Worm (Caenorhabditis elegans): ENCODE measurements around the gene srg-69.

Gene srg-69

ce11 chrII:5326024-5326627 is 29.4 kb upstream of the srg-69 start (continued):
- peak; percentile 66 for TF ChIP-seq mep-1 (tag; optimal IDR thresholded peaks at IDR 0.05)
- TF ChIP-seq ceh-62 (tag; optimal IDR thresholded peaks at IDR 0.05): no peak
- TF ChIP-seq lin-13 (GFP tag; optimal IDR thresholded peaks at IDR 0.05): peak; percentile 18
- no peak for TF ChIP-seq spr-1 (tag; optimal IDR thresholded peaks at IDR 0.05)
- TF ChIP-seq ZK337.2 (GFP tag; IDR thresholded peaks at IDR 0.05): no peak
- peak in 1 of 2 experiments; percentile 48 for TF ChIP-seq hif-1 (tag; optimal IDR thresholded peaks at IDR 0.05)
- peak; percentile 68 for TF ChIP-seq dve-1 (tag; optimal IDR thresholded peaks at IDR 0.05; ENCODE audit: insufficient read depth)
- peak; percentile 20 for TF ChIP-seq dpl-1 (GFP tag; optimal IDR thresholded peaks at IDR 0.05)
- TF ChIP-seq lin-1 (GFP tag; IDR thresholded peaks at IDR 0.05): no peak
- peak; percentile 58 for TF ChIP-seq aha-1 (tag)
- no peak for TF ChIP-seq ztf-11 (tag; optimal IDR thresholded peaks at IDR 0.05)
- TF ChIP-seq cey-2 (tag; optimal IDR thresholded peaks at IDR 0.05; ENCODE audit: borderline replicate concordance, insufficient read depth): no peak
- peak; percentile 70 for TF ChIP-seq rbr-2 (tag; optimal IDR thresholded peaks at IDR 0.05)
- TF ChIP-seq saeg-2 (GFP tag; IDR thresholded peaks at IDR 0.05): no peak
- TF ChIP-seq D1046.2 (GFP tag; IDR thresholded peaks at IDR 0.05): no peak
- no peak for TF ChIP-seq nhr-111 (GFP tag; optimal IDR thresholded peaks at IDR 0.05)
- no peak for TF ChIP-seq ceh-28 (tag; optimal IDR thresholded peaks at IDR 0.05)
- no peak for TF ChIP-seq T26A8.4 (GFP tag; IDR thresholded peaks at IDR 0.05)
- no peak for TF ChIP-seq php-3 (GFP tag; IDR thresholded peaks at IDR 0.05)
- TF ChIP-seq F49E8.2 (tag; optimal IDR thresholded peaks at IDR 0.05; ENCODE audit: borderline replicate concordance): no peak
- peak; percentile 79 for TF ChIP-seq hlh-11 (tag; optimal IDR thresholded peaks at IDR 0.05)
- no peak for TF ChIP-seq F10B5.3 (tag; optimal IDR thresholded peaks at IDR 0.05)
- no peak for TF ChIP-seq zip-11 (GFP tag; IDR thresholded peaks at IDR 0.05)
- no peak for TF ChIP-seq duxl-1 (tag; optimal IDR thresholded peaks at IDR 0.05; ENCODE audit: poor library complexity)
- no peak for TF ChIP-seq daf-8 (GFP tag; IDR thresholded peaks at IDR 0.05)
- peak; percentile 61; the same call in 1 of the 2 replicates for TF ChIP-seq hmg-1.1 (GFP tag; IDR thresholded peaks at IDR 0.05)
- TF ChIP-seq lim-7 (GFP tag; IDR thresholded peaks at IDR 0.05): no peak
- no peak for TF ChIP-seq unc-130 (GFP tag; optimal IDR thresholded peaks at IDR 0.05)
- TF ChIP-seq lin-39 (tag; optimal IDR thresholded peaks at IDR 0.05): no peak
- TF ChIP-seq hlh-30 (tag; optimal IDR thresholded peaks at IDR 0.05; ENCODE audit: insufficient read depth): peak; percentile 70
- TF ChIP-seq daf-16 (GFP tag; optimal IDR thresholded peaks at IDR 0.05): no peak
- TF ChIP-seq daf-16 (tag; optimal IDR thresholded peaks at IDR 0.05): peak; percentile 58
- peak; percentile 40 for TF ChIP-seq nhr-77 (tag; optimal IDR thresholded peaks at IDR 0.05)
- TF ChIP-seq mdl-1 (tag; optimal IDR thresholded peaks at IDR 0.05): peak in 1 of 2 experiments; percentile 69

ce11 chrII:5326891-5327290 is 28.6 kb upstream of the srg-69 start:
- TF ChIP-seq daf-16 (GFP tag; optimal IDR thresholded peaks at IDR 0.05) (peak in 1 of 2 experiments; percentile 62), daf-16 (tag; optimal IDR thresholded peaks at IDR 0.05) (no peak), aha-1 (tag) (no peak)

- peak; percentile 76 for TF ChIP-seq aha-1 (tag)
- TF ChIP-seq hif-1 (tag; optimal IDR thresholded peaks at IDR 0.05): no peak
- TF ChIP-seq lsy-2 (tag; optimal IDR thresholded peaks at IDR 0.05): peak in 1 of 2 experiments; percentile 24
Observed at ce11 chrII:5328912-5329311, 26.6 kb upstream of the srg-69 start.

ce11 chrII:5330206-5330686 is 25.2 kb upstream of the srg-69 start:
- TF ChIP-seq nhr-6 (tag; optimal IDR thresholded peaks at IDR 0.05): no peak
- TF ChIP-seq dve-1 (tag; optimal IDR thresholded peaks at IDR 0.05; ENCODE audit: insufficient read depth): peak; percentile 90
- TF ChIP-seq F49E8.2 (tag; optimal IDR thresholded peaks at IDR 0.05; ENCODE audit: borderline replicate concordance): no peak
- no peak for TF ChIP-seq ctbp-1 (GFP tag; IDR thresholded peaks at IDR 0.05)
- no peak for TF ChIP-seq D1046.2 (GFP tag; IDR thresholded peaks at IDR 0.05)
- peak; percentile 74; the same call in 1 of the 2 replicates for TF ChIP-seq pha-4 (GFP tag; IDR thresholded peaks at IDR 0.05)
- TF ChIP-seq pha-4 (tag; optimal IDR thresholded peaks at IDR 0.05): peak; percentile 57
- no peak for TF ChIP-seq duxl-1 (tag; optimal IDR thresholded peaks at IDR 0.05; ENCODE audit: poor library complexity)
- TF ChIP-seq php-3 (GFP tag; IDR thresholded peaks at IDR 0.05): peak; percentile 89
- no peak for TF ChIP-seq R02D3.7 (tag; optimal IDR thresholded peaks at IDR 0.05)
- TF ChIP-seq dpl-1 (GFP tag; optimal IDR thresholded peaks at IDR 0.05): peak; percentile 26
- TF ChIP-seq pqm-1 (tag; optimal IDR thresholded peaks at IDR 0.05): peak; percentile 30
- TF ChIP-seq fkh-10 (GFP tag; optimal IDR thresholded peaks at IDR 0.05): no peak
- TF ChIP-seq unc-39 (tag; optimal IDR thresholded peaks at IDR 0.05): no peak
- TF ChIP-seq hlh-30 (tag; optimal IDR thresholded peaks at IDR 0.05; ENCODE audit: insufficient read depth): peak; percentile 94
- no peak for TF ChIP-seq ceh-28 (tag; optimal IDR thresholded peaks at IDR 0.05)
- TF ChIP-seq ztf-7 (tag; optimal IDR thresholded peaks at IDR 0.05): peak; percentile 52
- TF ChIP-seq mdt-29 (GFP tag; IDR thresholded peaks at IDR 0.05): peak; percentile 59; the same call in 1 of the 2 replicates
